Worm (Caenorhabditis elegans) whole organism, young adult: ENCODE measurements around the gene R02F11.12.

Experiments
- egl-44 ChIP-seq: fragments of 200-800 bp; sonication (Bioruptor generic); IDR thresholded peaks from 2 replicates; pipeline ENCODE4 v1.3.6; 2022; ENCODE audit warnings: missing genetic modification reagents, missing genetic modification characterization, missing compliant biosample characterization
- ekl-4 ChIP-seq: fragments of 200-800 bp; sonication (Bioruptor generic); IDR thresholded peaks from 2 replicates; pipeline ENCODE4 v1.3.6; 2022; ENCODE audit warnings: missing genetic modification reagents, missing genetic modification characterization, missing compliant biosample characterization
- nfya-1 ChIP-seq: sonication (generic microtip); optimal IDR thresholded peaks from 2 replicates; lab custom pipeline; 2017; ENCODE audit warnings: antibody characterized with exemption, missing compliant biosample characterization, missing genetic modification characterization, borderline replicate concordance; ENCODE audit not compliant: insufficient read depth
- pha-4 ChIP-seq: fragments of 150-350 bp; sonication (generic microtip); optimal IDR thresholded peaks from 2 replicates; lab custom pipeline; 2014; ENCODE audit warnings: missing biosample characterization, missing genetic modification reagents, missing genetic modification characterization
- snpc-4 ChIP-seq, 5 experiments: fragments of 150-350 bp in 1 of 5; sonication (generic microtip) in 4 of 5; optimal IDR thresholded peaks; 2 replicates each; lab custom pipeline; 2014 to 2018; ENCODE audit warnings: missing genetic modification characterization in 5 of 5, missing biosample characterization in 3 of 5, antibody characterized with exemption in 2 of 5, mild to moderate bottlenecking in 2 of 5, missing compliant biosample characterization in 2 of 5, missing genotype in 2 of 5, moderate library complexity in 2 of 5, missing genetic modification reagents in 1 of 5
- sptf-2 ChIP-seq: fragments of 200-800 bp; sonication (Bioruptor generic); optimal IDR thresholded peaks from 2 replicates; lab custom pipeline; 2018; ENCODE audit warnings: mild to moderate bottlenecking, missing genetic modification characterization, missing compliant biosample characterization

- TF ChIP-seq ekl-4 (0 out of 2 replicates have a peak, but pooled peaks have one; percentile 42), sptf-2 (GFP tag; lab: Kevin White, UChicago) (no peak), pha-4 (tag; lab: Kevin White, UChicago) (no peak), nfya-1 (tag; lab: Kevin White, UChicago) (no peak), egl-44 (no peak), snpc-4 (GFP tag; optimal IDR thresholded peaks at IDR 0.05; lab: Kevin White, UChicago) (peak; percentile 17), snpc-4 (tag; optimal IDR thresholded peaks at IDR 0.05; lab: Kevin White, UChicago) (peak; percentile 50 to 70 (median 61))
Observed at ce11 chrV:4826710-4827380, 36.4 kb downstream of the R02F11.12 start, which contains the start of the genes hsp-6 and C37H5.5.
